Fruit fly (Drosophila melanogaster) whole organism, pupa: ENCODE data around the gene Tsf1.

ENCODE experiments used
- CG10348 ChIP-seq: fragments of 200-800 bp; sonication (Bioruptor generic); IDR thresholded peaks from 2 replicates; pipeline ENCODE4 v1.3.6; 2022; ENCODE audit warnings: missing biosample characterization, missing genetic modification characterization
- CG12605 ChIP-seq: fragments of 200-800 bp; sonication (Bioruptor generic); IDR thresholded peaks from 2 replicates; pipeline ENCODE4 v1.3.6; 2022; ENCODE audit warnings: missing biosample characterization, missing genetic modification characterization
- CG13204 ChIP-seq: fragments of 200-800 bp; sonication (Bioruptor generic); optimal IDR thresholded peaks from 2 replicates; lab custom pipeline; 2018; ENCODE audit warnings: missing biosample characterization, mild to moderate bottlenecking, missing genetic modification characterization, moderate library complexity
- CG14655 ChIP-seq: fragments of 200-800 bp; sonication (Bioruptor generic); optimal IDR thresholded peaks from 3 replicates; lab custom pipeline; 2017; ENCODE audit warnings: mild to moderate bottlenecking, missing biosample characterization, missing genetic modification reagents, missing genetic modification characterization
- CG15710 ChIP-seq: fragments of 200-800 bp; sonication (Bioruptor generic); optimal IDR thresholded peaks from 2 replicates; lab custom pipeline; 2018; ENCODE audit warnings: missing biosample characterization, mild to moderate bottlenecking, missing genetic modification characterization, moderate library complexity
- CG17806 ChIP-seq: fragments of 200-800 bp; sonication (Bioruptor generic); optimal IDR thresholded peaks from 2 replicates; lab custom pipeline; 2018; ENCODE audit warnings: missing biosample characterization, mild to moderate bottlenecking, missing genetic modification characterization, moderate library complexity
- CG32121 ChIP-seq: fragments of 200-800 bp; sonication (Bioruptor generic); IDR thresholded peaks from 2 replicates; pipeline ENCODE4 v1.3.6; 2022; ENCODE audit warnings: missing biosample characterization, missing genetic modification characterization
- CG34367 ChIP-seq: fragments of 200-800 bp; sonication (Bioruptor generic); optimal IDR thresholded peaks from 2 replicates; lab custom pipeline; 2018; ENCODE audit warnings: missing biosample characterization, mild to moderate bottlenecking, missing genetic modification characterization
- CG4496 ChIP-seq: fragments of 200-800 bp; sonication (Bioruptor generic); IDR thresholded peaks from 3 replicates; pipeline ENCODE4 v1.3.6; 2022; ENCODE audit warnings: missing biosample characterization, missing genetic modification characterization
- CG8159 ChIP-seq: fragments of 200-800 bp; sonication (Bioruptor generic); optimal IDR thresholded peaks from 3 replicates; lab custom pipeline; 2018; ENCODE audit warnings: missing biosample characterization, mild to moderate bottlenecking, missing genetic modification characterization, moderate library complexity
- CG8301 ChIP-seq: fragments of 200-800 bp; sonication (Bioruptor generic); optimal IDR thresholded peaks from 2 replicates; lab custom pipeline; 2018; ENCODE audit warnings: missing biosample characterization, mild to moderate bottlenecking, missing genetic modification characterization
- CG9948 ChIP-seq: fragments of 200-800 bp; sonication (Bioruptor generic); optimal IDR thresholded peaks from 2 replicates; lab custom pipeline; 2018; ENCODE audit warnings: missing biosample characterization, mild to moderate bottlenecking, missing genetic modification characterization, moderate library complexity
- D1 ChIP-seq: fragments of 200-800 bp; sonication (Bioruptor generic); optimal IDR thresholded peaks from 2 replicates; lab custom pipeline; 2018; ENCODE audit warnings: missing biosample characterization, mild to moderate bottlenecking, missing genetic modification characterization, moderate library complexity
- EcR ChIP-seq: fragments of 200-800 bp; sonication (Bioruptor generic); optimal IDR thresholded peaks from 3 replicates; lab custom pipeline; 2019; ENCODE audit warnings: missing biosample characterization, missing genetic modification characterization, mild to moderate bottlenecking, moderate library complexity, missing genetic modification reagents
- Ets98B ChIP-seq: fragments of 200-800 bp; sonication (Bioruptor generic); IDR thresholded peaks from 2 replicates; pipeline ENCODE4 v1.3.6; 2022; ENCODE audit warnings: missing biosample characterization, missing genetic modification characterization
- Pif1A ChIP-seq: fragments of 200-800 bp; sonication (Bioruptor generic); optimal IDR thresholded peaks from 3 replicates; lab custom pipeline; 2016; ENCODE audit warnings: missing biosample characterization, missing genetic modification characterization
- Pif1B ChIP-seq: fragments of 200-800 bp; sonication (Bioruptor generic); optimal IDR thresholded peaks from 3 replicates; lab custom pipeline; 2016; ENCODE audit warnings: missing biosample characterization, missing genetic modification characterization
- Snoo ChIP-seq: fragments of 200-800 bp; sonication (Bioruptor generic); optimal IDR thresholded peaks from 3 replicates; lab custom pipeline; 2017; ENCODE audit warnings: missing biosample characterization, mild to moderate bottlenecking, missing genetic modification characterization, inconsistent platforms
- fd96Ca ChIP-seq: fragments of 200-800 bp; sonication (Bioruptor generic); IDR thresholded peaks from 3 replicates; pipeline ENCODE4 v1.3.6; 2022; ENCODE audit warnings: missing biosample characterization, missing genetic modification characterization
- gl ChIP-seq: fragments of 200-800 bp; sonication (Bioruptor generic); optimal IDR thresholded peaks from 2 replicates; lab custom pipeline; 2018; ENCODE audit warnings: missing biosample characterization, mild to moderate bottlenecking, missing genetic modification characterization
- rn ChIP-seq: fragments of 200-800 bp; sonication (Bioruptor generic); IDR thresholded peaks from 2 replicates; pipeline ENCODE4 v1.3.6; 2022; ENCODE audit warnings: missing biosample characterization, missing genetic modification characterization

Tsf1 gene

dm6 chrX:18370775-18371735, 15.8 kb upstream of the Tsf1 start:
- TF ChIP-seq Ets98B (GFP tag; lab: Robert Waterston, UW), result peak; percentile 89
- peak; percentile 79 for TF ChIP-seq CG34367 (tag; lab: Kevin White, UChicago)
- TF ChIP-seq CG12605 (GFP tag; lab: Robert Waterston, UW), result peak; percentile 96
- TF ChIP-seq EcR (GFP tag; lab: Kevin White, UChicago), result peak; percentile 16
- TF ChIP-seq CG8301, result peak; percentile 77
- TF ChIP-seq Pif1A (GFP tag; lab: Kevin White, UChicago), result no peak
- no peak for TF ChIP-seq CG14655 (GFP tag; lab: Kevin White, UChicago)
- TF ChIP-seq CG13204 (GFP tag; lab: Kevin White, UChicago), result peak; percentile 89
- TF ChIP-seq CG32121, result peak; percentile 86
- TF ChIP-seq D1, result no peak
- TF ChIP-seq CG8159, result peak; percentile 67
- peak; percentile 77 for TF ChIP-seq Pif1B (GFP tag; lab: Kevin White, UChicago)
- peak; percentile 62; the same call in 1 of the 2 replicates for TF ChIP-seq rn (GFP tag; lab: Robert Waterston, UW)
- peak; percentile 60 for TF ChIP-seq CG9948
- peak; percentile 76; the same call in 2 of the 3 replicates for TF ChIP-seq fd96Ca (GFP tag; lab: Robert Waterston, UW)
- TF ChIP-seq Snoo (tag; lab: Kevin White, UChicago), result peak; percentile 74
- peak; percentile 93 for TF ChIP-seq CG4496 (GFP tag; lab: Robert Waterston, UW)
- peak; percentile 69 for TF ChIP-seq CG15710 (tag; lab: Kevin White, UChicago)
- peak; percentile 56 for TF ChIP-seq CG17806 (tag; lab: Kevin White, UChicago)
- peak; percentile 96 for TF ChIP-seq gl (tag; lab: Kevin White, UChicago)
- no peak for TF ChIP-seq CG10348

dm6 chrX:18374421-18374935, 12.4 kb upstream of the Tsf1 start:
- no peak for TF ChIP-seq CG9948
- TF ChIP-seq CG10348, result no peak
- no peak for TF ChIP-seq Ets98B (GFP tag; lab: Robert Waterston, UW)
- TF ChIP-seq CG15710 (tag; lab: Kevin White, UChicago), result no peak
- TF ChIP-seq D1, result no peak
- no peak for TF ChIP-seq gl (tag; lab: Kevin White, UChicago)
- no peak for TF ChIP-seq CG8301
- no peak for TF ChIP-seq EcR (GFP tag; lab: Kevin White, UChicago)
- no peak for TF ChIP-seq Pif1A (GFP tag; lab: Kevin White, UChicago)
- TF ChIP-seq CG32121, result no peak
- TF ChIP-seq Pif1B (GFP tag; lab: Kevin White, UChicago), result no peak
- TF ChIP-seq CG13204 (GFP tag; lab: Kevin White, UChicago), result no peak
- TF ChIP-seq CG4496 (GFP tag; lab: Robert Waterston, UW), result no peak
- TF ChIP-seq CG14655 (GFP tag; lab: Kevin White, UChicago), result no peak
- TF ChIP-seq rn (GFP tag; lab: Robert Waterston, UW), result no peak
- TF ChIP-seq Snoo (tag; lab: Kevin White, UChicago), result no peak
- no peak for TF ChIP-seq CG12605 (GFP tag; lab: Robert Waterston, UW)
- TF ChIP-seq, all 21 proteins: peak for 0

dm6 chrX:18379791-18380190, 7.1 kb upstream of the Tsf1 start, which contains the start of the genes por and CG6179:
por (minus strand) TSS chrX:18379854.
CG6179 (plus strand) TSS chrX:18380082.
- TF ChIP-seq rn (GFP tag; lab: Robert Waterston, UW) (no peak), CG10348 (no peak), EcR (GFP tag; lab: Kevin White, UChicago) (no peak), CG4496 (GFP tag; lab: Robert Waterston, UW) (no peak), CG15710 (tag; lab: Kevin White, UChicago) (no peak), Ets98B (GFP tag; lab: Robert Waterston, UW) (no peak), CG9948 (no peak), D1 (no peak), CG12605 (GFP tag; lab: Robert Waterston, UW) (no peak), gl (tag; lab: Kevin White, UChicago) (no peak), CG8301 (no peak)

- TF ChIP-seq Ets98B (GFP tag; lab: Robert Waterston, UW) (no peak), CG4496 (GFP tag; lab: Robert Waterston, UW) (no peak), D1 (no peak), CG15710 (tag; lab: Kevin White, UChicago) (no peak), gl (tag; lab: Kevin White, UChicago) (no peak), CG12605 (GFP tag; lab: Robert Waterston, UW) (no peak), CG10348 (no peak), rn (GFP tag; lab: Robert Waterston, UW) (no peak), CG8301 (no peak), CG13204 (GFP tag; lab: Kevin White, UChicago) (no peak), CG17806 (tag; lab: Kevin White, UChicago) (no peak), CG8159 (no peak)
Observed at dm6 chrX:18385056-18385455, 1.8 kb upstream of the Tsf1 start, which contains the start of gene betaCOP. betaCOP (minus strand) TSS chrX:18385242.

dm6 chrX:18385801-18386200, 1.1 kb upstream of the Tsf1 start:
- TF ChIP-seq CG13204 (GFP tag; lab: Kevin White, UChicago) (no peak), CG15710 (tag; lab: Kevin White, UChicago) (no peak), CG4496 (GFP tag; lab: Robert Waterston, UW) (peak; percentile 60; the same call in 2 of the 3 replicates), D1 (no peak), CG17806 (tag; lab: Kevin White, UChicago) (no peak), CG10348 (no peak), Ets98B (GFP tag; lab: Robert Waterston, UW) (no peak), CG8301 (no peak), CG14655 (GFP tag; lab: Kevin White, UChicago) (no peak), fd96Ca (GFP tag; lab: Robert Waterston, UW) (no peak), EcR (GFP tag; lab: Kevin White, UChicago) (peak; percentile 57), CG9948 (no peak), rn (GFP tag; lab: Robert Waterston, UW) (no peak), CG8159 (no peak), CG12605 (GFP tag; lab: Robert Waterston, UW) (no peak)
